Worm (Caenorhabditis elegans): ENCODE measurements around the gene srw-21.
A peak's percentile ranks its signal among the peaks of the same experiment; 100 is the strongest.

srw-21 gene

DNA sequence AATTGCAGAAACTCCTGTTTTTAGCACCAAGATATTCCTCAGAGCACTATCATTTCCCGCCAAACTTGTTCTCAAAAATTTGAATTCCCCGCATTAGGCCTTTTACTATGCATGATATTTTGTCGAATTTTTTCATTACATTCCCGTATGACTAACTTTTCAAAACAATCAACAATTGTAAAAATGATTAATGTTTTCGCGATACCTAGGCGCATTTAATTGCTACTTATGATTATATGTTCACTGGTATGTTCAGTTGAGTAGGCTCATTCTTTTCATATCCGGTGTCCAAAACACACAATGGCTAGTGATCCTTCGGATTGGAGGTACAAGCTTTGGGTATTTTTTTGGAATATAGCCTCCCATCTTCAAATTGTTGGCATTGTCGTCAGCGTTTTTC is at the start of gene srw-21:
TSS of gene srw-21 (plus strand) at position 301 of the 400 bp plus-strand sequence.
- TF ChIP-seq klf-2 (GFP tag; conservative IDR thresholded peaks at IDR 0.05): no peak
- TF ChIP-seq cog-1 (tag; optimal IDR thresholded peaks at IDR 0.05): no peak
- TF ChIP-seq ztf-23 (GFP tag; IDR thresholded peaks at IDR 0.05): no peak
- TF ChIP-seq ref-1 (GFP tag; conservative IDR thresholded peaks at IDR 0.05): no peak
- no peak for TF ChIP-seq ztf-29 (GFP tag; IDR thresholded peaks at IDR 0.05)
- TF ChIP-seq flt-1 (GFP tag; IDR thresholded peaks at IDR 0.05): no peak
- no peak for TF ChIP-seq T22C8.4 (GFP tag; IDR thresholded peaks at IDR 0.05)
- TF ChIP-seq tab-1 (GFP tag; IDR thresholded peaks at IDR 0.05): no peak
- TF ChIP-seq med-1 (GFP tag; optimal IDR thresholded peaks at IDR 0.05; ENCODE audit: insufficient read depth): no peak

DNA sequence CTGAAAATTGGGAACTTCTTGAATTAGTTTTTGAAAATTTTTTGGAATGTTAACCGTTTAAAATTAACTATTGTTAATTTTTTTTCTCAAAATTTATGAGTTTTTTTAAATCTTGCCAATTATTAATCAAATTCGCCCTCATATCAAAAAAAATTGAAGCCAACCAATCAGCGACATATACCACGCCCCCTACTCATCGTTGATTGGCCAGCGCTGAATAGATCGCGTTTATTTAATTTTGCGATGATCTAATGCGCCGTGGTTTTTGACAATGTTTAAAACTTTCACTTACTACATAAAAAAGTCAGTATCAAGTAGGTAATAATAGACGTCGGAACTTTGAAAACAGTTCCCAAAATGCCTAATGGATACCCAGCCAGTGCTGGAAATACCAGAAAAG is 45.5 kb upstream of the srw-21 start:
- no peak for TF ChIP-seq T22C8.4 (GFP tag; IDR thresholded peaks at IDR 0.05)

DNA sequence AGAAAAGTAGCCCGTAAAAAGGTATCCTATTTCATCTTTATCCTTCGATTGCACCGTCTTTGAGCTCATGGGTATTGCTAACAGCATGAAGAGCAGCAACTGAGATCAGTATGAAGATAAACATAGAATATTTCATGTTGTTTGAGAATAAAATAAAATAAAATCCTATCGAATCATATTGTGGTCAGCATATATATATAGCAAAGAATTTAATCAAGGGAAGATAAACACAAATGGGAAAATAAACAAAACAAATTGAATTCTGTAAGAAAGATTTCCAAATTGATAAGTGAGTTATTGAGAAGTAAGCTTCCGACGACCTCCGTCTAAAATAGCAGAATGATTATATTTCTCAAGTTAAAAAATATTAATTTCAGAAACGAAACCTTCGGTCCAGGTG is 44.2 kb upstream of the srw-21 start, which contains the start of gene T26H5.10:
TSS of gene T26H5.10 (minus strand) at position 101 of the 400 bp plus-strand sequence.
- TF ChIP-seq T22C8.4 (GFP tag; IDR thresholded peaks at IDR 0.05) (no peak), flt-1 (GFP tag; IDR thresholded peaks at IDR 0.05) (no peak)

DNA sequence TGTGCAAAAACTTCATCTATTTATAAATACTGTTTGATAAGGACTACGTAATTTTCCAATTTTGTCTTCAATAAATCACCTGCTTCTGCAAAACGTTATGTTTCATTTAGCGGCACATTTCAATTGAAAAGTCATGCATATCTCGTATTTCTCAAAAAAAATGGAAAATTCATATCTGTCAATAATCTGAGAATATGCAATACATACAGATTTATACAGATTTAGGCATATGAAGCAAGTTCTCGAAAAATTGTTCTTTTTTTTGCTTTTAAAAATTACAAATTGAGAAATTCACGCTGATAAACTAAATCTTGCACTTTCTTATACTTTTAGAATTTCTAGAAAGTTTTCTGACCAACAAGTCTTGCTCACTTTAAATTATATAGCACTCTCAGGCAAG is 43.7 kb upstream of the srw-21 start, which contains the start of gene T26H5.11:
TSS of gene T26H5.11 (minus strand) at position 101 of the 400 bp plus-strand sequence.
- TF ChIP-seq tab-1 (GFP tag; IDR thresholded peaks at IDR 0.05) (no peak), ztf-23 (GFP tag; IDR thresholded peaks at IDR 0.05) (no peak), T22C8.4 (GFP tag; IDR thresholded peaks at IDR 0.05) (no peak)

DNA sequence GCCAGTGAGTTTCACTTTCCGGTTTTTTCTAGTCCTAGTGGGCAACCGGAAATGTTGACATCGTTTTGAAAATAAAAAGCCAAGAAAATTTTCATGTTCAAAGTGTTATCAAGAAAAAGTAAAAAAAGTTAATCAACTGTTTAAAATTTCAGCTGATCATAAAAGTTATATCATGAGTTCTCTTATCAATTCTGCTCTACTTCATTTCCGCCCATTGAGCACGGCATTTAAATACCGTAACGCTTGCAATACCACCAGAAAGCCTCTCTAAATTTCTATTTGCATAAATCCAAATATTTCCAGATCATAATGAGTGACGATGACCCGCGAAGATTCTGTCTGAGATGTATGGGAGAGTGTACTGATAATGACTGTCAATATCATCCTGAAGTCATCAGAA is 43.2 kb upstream of the srw-21 start, which contains the start of gene T26H5.9:
TSS of gene T26H5.9 (plus strand) at position 302 of the 400 bp plus-strand sequence.
- TF ChIP-seq flt-1 (GFP tag; IDR thresholded peaks at IDR 0.05): no peak

DNA sequence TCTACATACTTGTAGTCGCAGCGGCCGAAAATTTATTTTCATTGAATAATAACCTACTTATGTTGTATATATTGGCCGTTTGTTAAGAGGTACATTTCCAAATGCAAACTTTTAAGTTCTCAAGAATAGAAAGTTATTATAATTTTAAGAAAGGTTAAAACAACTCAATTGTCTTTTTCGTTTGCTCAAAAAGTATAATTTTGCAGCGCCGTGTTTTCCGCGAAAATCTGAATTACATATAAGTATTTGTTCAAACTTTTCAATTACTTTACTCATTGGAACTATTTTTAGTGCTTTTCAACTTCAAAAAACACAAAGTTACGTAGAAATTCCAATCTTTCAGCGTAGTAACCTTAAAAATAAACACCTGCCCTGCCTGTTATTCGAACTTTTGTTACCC is 42.4 kb upstream of the srw-21 start, which contains the start of gene srh-239:
TSS of gene srh-239 (plus strand) at position 301 of the 400 bp plus-strand sequence.
- TF ChIP-seq ref-1 (GFP tag; conservative IDR thresholded peaks at IDR 0.05): no peak

DNA sequence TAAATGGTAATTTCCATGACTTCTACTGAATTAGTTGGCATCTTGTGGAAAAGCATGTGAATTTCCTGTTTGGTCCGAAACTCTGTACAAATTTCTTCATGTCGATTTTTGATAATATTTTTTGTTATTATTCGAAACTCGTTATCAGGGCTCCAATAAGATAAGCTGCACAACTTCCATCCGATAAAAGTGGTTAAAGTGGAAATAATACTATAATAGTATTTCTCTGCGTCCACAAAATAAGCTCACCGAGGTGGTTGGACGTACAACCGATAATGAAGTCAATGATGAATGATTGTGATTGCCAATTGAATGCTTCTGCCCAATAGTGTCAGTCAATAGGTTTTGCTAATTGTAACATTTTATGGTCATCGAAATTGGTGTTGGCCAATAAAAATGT is 39.5 kb upstream of the srw-21 start, which contains the start of gene T26H5.4:
TSS of gene T26H5.4 (minus strand) at position 294 of the 400 bp plus-strand sequence.
- TF ChIP-seq klf-2 (GFP tag; conservative IDR thresholded peaks at IDR 0.05): no peak
- no peak for TF ChIP-seq med-1 (GFP tag; optimal IDR thresholded peaks at IDR 0.05; ENCODE audit: insufficient read depth)
- TF ChIP-seq tab-1 (GFP tag; IDR thresholded peaks at IDR 0.05): no peak
- no peak for TF ChIP-seq cog-1 (tag; optimal IDR thresholded peaks at IDR 0.05)
- TF ChIP-seq flt-1 (GFP tag; IDR thresholded peaks at IDR 0.05): no peak
- TF ChIP-seq ztf-23 (GFP tag; IDR thresholded peaks at IDR 0.05): no peak
- no peak for TF ChIP-seq ref-1 (GFP tag; conservative IDR thresholded peaks at IDR 0.05)
- no peak for TF ChIP-seq ztf-29 (GFP tag; IDR thresholded peaks at IDR 0.05)
- no peak for TF ChIP-seq T22C8.4 (GFP tag; IDR thresholded peaks at IDR 0.05)

DNA sequence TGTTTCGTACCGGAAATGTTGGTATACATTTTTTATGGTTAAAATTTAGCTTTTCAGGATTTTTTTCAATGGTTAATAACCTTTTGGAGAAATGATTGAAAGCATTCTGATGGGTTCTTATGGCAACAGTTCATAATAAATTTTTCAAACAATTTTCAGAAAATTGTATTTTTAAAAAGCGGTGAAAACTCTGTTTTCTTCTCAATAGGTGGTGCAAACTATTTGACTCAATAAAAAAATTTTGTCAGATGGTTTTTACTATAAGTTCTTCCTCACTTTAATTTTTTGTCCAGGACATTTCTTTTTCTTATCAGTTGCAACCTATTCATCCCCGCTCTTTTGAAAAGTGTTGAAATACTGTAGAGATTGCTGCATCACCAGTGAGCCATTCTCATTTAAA is 39.0 kb upstream of the srw-21 start, which contains the start of gene T26H5.14:
TSS of gene T26H5.14 (plus strand) at position 301 of the 400 bp plus-strand sequence.
- TF ChIP-seq T22C8.4 (GFP tag; IDR thresholded peaks at IDR 0.05) (no peak), cog-1 (tag; optimal IDR thresholded peaks at IDR 0.05) (no peak), klf-2 (GFP tag; conservative IDR thresholded peaks at IDR 0.05) (no peak)

DNA sequence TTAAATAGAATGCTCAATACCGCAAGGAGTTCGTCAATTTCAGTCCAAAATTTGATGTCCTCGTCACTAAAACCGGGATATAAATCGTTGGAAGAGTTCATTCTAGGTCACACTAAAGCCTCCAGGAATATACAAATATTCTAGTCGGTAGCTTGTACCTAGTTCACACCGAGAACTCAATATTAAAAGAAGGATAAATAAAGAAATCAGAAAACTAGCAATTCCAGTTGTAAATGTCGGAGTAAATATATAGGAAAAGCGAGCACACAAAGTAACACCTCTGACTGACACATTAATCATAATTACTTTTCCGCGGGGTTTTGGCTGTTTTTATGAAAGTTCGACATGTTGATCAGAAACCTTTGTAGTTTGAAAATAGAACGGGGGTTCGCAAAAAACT is 36.4 kb upstream of the srw-21 start, which contains the start of gene srw-33:
TSS of gene srw-33 (minus strand) at position 101 of the 400 bp plus-strand sequence.
- TF ChIP-seq ztf-23 (GFP tag; IDR thresholded peaks at IDR 0.05) (no peak), cog-1 (tag; optimal IDR thresholded peaks at IDR 0.05) (no peak), T22C8.4 (GFP tag; IDR thresholded peaks at IDR 0.05) (no peak), tab-1 (GFP tag; IDR thresholded peaks at IDR 0.05) (no peak), med-1 (GFP tag; optimal IDR thresholded peaks at IDR 0.05; ENCODE audit: insufficient read depth) (no peak), klf-2 (GFP tag; conservative IDR thresholded peaks at IDR 0.05) (no peak), flt-1 (GFP tag; IDR thresholded peaks at IDR 0.05) (no peak), ztf-29 (GFP tag; IDR thresholded peaks at IDR 0.05) (no peak), ref-1 (GFP tag; conservative IDR thresholded peaks at IDR 0.05) (no peak)

DNA sequence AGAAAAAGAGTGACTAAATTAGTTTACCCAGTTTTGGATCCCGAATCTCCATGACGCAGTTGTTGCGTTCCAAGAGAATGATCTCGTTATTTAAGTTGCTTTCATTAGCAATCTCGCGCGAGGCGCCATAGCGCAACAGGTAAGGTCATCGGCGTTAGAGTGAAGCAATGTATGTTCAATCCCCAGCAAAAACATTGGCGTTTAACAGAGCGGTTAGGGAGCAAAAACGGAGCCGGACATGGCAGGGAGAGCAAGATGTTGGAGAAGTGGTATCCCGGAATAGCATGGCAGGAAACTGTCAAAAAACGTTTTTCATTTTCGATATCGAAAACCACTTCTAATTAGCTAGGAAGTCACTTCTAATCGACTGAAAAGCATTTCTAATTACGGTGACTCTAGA is 33.5 kb upstream of the srw-21 start:
- TF ChIP-seq med-1 (GFP tag; optimal IDR thresholded peaks at IDR 0.05; ENCODE audit: insufficient read depth): no peak
- 0 out of 2 replicates have a peak, but pooled peaks have one; percentile 26 for TF ChIP-seq ztf-23 (GFP tag; IDR thresholded peaks at IDR 0.05)
- no peak for TF ChIP-seq ztf-29 (GFP tag; IDR thresholded peaks at IDR 0.05)

DNA sequence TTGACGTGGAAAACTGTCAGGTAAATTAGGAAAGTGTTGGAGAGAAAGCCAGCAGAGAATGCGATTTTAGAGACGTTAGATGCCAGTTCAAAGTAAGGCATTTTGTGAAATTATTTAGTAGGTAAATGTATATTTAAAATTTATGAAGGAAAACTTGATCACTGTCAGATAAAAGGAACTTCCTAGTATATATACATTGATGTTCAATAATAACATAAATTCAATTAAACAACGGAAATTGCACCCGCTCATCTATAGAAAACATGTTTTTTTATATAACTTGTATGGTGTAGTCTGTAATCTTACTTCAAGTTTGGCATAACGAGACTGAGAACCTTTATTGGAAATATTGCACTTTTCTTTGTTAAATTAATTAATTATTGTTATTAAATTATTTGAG is 28.8 kb upstream of the srw-21 start, which contains the start of gene str-71:
TSS of gene str-71 (minus strand) at position 101 of the 400 bp plus-strand sequence.
- TF ChIP-seq tab-1 (GFP tag; IDR thresholded peaks at IDR 0.05) (no peak), med-1 (GFP tag; optimal IDR thresholded peaks at IDR 0.05; ENCODE audit: insufficient read depth) (no peak)

DNA sequence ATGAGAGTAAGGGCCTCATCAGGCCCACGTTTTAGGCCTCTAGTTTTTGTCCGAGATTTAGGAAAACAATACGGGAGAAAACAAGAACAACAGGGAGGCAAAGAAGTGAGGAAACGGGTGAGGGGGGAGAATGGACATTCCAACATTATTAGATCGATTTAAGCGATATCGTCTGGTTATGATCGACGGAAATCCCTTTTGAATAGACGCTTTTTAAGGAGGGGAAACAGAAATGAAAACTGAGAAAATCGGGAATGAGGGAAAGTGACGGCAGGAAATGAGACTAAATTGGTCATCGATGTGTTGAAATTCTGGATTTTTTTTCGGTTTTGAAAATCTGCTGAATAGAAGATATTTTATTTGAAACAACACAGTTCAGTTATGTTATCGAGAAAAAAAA is 23.5 kb upstream of the srw-21 start, which contains the start of gene rocf-1:
TSS of gene rocf-1 (minus strand) at position 101 of the 400 bp plus-strand sequence.
- no peak for TF ChIP-seq ztf-23 (GFP tag; IDR thresholded peaks at IDR 0.05)
- no peak for TF ChIP-seq klf-2 (GFP tag; conservative IDR thresholded peaks at IDR 0.05)
- no peak for TF ChIP-seq flt-1 (GFP tag; IDR thresholded peaks at IDR 0.05)
- TF ChIP-seq med-1 (GFP tag; optimal IDR thresholded peaks at IDR 0.05; ENCODE audit: insufficient read depth): no peak
- no peak for TF ChIP-seq tab-1 (GFP tag; IDR thresholded peaks at IDR 0.05)
- TF ChIP-seq T22C8.4 (GFP tag; IDR thresholded peaks at IDR 0.05): no peak
- no peak for TF ChIP-seq cog-1 (tag; optimal IDR thresholded peaks at IDR 0.05)
- TF ChIP-seq ztf-29 (GFP tag; IDR thresholded peaks at IDR 0.05): no peak
- no peak for TF ChIP-seq ref-1 (GFP tag; conservative IDR thresholded peaks at IDR 0.05)

All from whole organism, midembryonic.